Worm (Caenorhabditis elegans) whole organism, L3 larva: ENCODE data around the gene snap-29.

Experiments used
- ceh-16 ChIP-seq: sonication (generic microtip); optimal IDR thresholded peaks from 2 replicates; lab custom pipeline; 2017; ENCODE audit warnings: missing biosample characterization, missing genetic modification characterization
- elt-1 ChIP-seq: fragments of 150-350 bp; optimal IDR thresholded peaks from 2 replicates; lab custom pipeline; 2014; ENCODE audit warnings: missing biosample characterization, missing genetic modification characterization
- elt-2 ChIP-seq: sonication (generic microtip); optimal IDR thresholded peaks from 2 replicates; lab custom pipeline; 2016; ENCODE audit warnings: missing genetic modification reagents, mild to moderate bottlenecking, missing genetic modification characterization, missing compliant biosample characterization
- nhr-12 ChIP-seq: fragments of 150-350 bp; optimal IDR thresholded peaks from 2 replicates; lab custom pipeline; 2014; ENCODE audit warnings: missing biosample characterization, missing genetic modification characterization

ce11 chrIII:8801352-8801863 is 25.4 kb downstream of the snap-29 start:
- no peak for TF ChIP-seq elt-1 (tag; lab: Kevin White, UChicago)
- TF ChIP-seq elt-2: no peak
- no peak for TF ChIP-seq nhr-12 (tag; lab: Kevin White, UChicago)
- no peak for TF ChIP-seq ceh-16
